Worm (Caenorhabditis elegans): ENCODE data around the gene T24H7.9.

- TF ChIP-seq sdz-38 (tag; optimal IDR thresholded peaks at IDR 0.05): no peak
- no peak for TF ChIP-seq sea-2 (GFP tag; IDR thresholded peaks at IDR 0.05)
- no peak for TF ChIP-seq lin-54 (GFP tag; optimal IDR thresholded peaks at IDR 0.05)
- TF ChIP-seq aptf-3 (GFP tag; IDR thresholded peaks at IDR 0.05): no peak
- TF ChIP-seq tbp1 (GFP tag; optimal IDR thresholded peaks at IDR 0.05): no peak
- no peak for TF ChIP-seq lin-40 (tag; optimal IDR thresholded peaks at IDR 0.05)
- no peak for TF ChIP-seq ztf-25 (GFP tag; IDR thresholded peaks at IDR 0.05)
Measured at ce11 chrII:6241758-6242157, 6.5 kb upstream of the T24H7.9 start, which contains the start of gene T24H7.8.
